Worm (Caenorhabditis elegans) whole organism, L4/young adult: Measurements from ENCODE around the gene fubl-3.

Experiments used
- W03F9.2 ChIP-seq: fragments of 150-350 bp; optimal IDR thresholded peaks from 2 replicates; lab custom pipeline; 2014; ENCODE audit warnings: missing biosample characterization, missing genetic modification characterization
- him-1 ChIP-seq: sonication (generic microtip); optimal IDR thresholded peaks from 2 replicates; lab custom pipeline; 2016; ENCODE audit warnings: missing genotype, missing genetic modification reagents, missing genetic modification characterization, missing compliant biosample characterization

DNA sequence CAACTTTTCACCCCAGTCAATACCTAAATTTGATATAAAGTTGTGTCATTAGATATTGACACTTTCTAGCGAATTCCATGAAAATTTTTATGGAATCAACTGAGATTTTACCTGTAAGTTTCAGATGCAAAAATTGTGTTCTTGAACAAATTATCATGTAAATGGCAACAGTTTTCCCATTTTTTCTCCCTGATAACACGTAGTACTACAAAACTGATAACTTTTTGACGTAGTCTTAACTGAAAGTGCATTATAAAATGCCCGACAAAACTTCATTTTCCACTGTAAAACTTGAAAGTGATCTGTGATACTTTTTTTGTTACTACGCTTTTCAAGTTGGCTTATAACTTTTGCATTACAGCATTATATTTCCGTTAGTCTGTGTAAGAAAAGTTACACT is 44.4 kb downstream of the fubl-3 start:
- TF ChIP-seq W03F9.2 (no peak), him-1 (tag; lab: Kevin White, UChicago) (no peak)
